Worm (Caenorhabditis elegans) whole organism, L4 larva: ENCODE data around the gene C14A4.7.

ENCODE experiments used
- F10B5.3 ChIP-seq: sonication (generic microtip); optimal IDR thresholded peaks from 2 replicates; lab custom pipeline; 2016; ENCODE audit warnings: mild to moderate bottlenecking, missing genetic modification characterization, missing compliant biosample characterization
- F26F4.8 ChIP-seq: fragments of 200-800 bp; sonication (Bioruptor generic); conservative IDR thresholded peaks from 2 replicates; pipeline ENCODE4 v1.3.6; 2022; ENCODE audit warnings: missing genetic modification characterization, missing compliant biosample characterization
- F37D6.2 ChIP-seq: sonication (generic microtip); optimal IDR thresholded peaks from 2 replicates; lab custom pipeline; 2016; ENCODE audit warnings: mild to moderate bottlenecking, missing genetic modification characterization, missing compliant biosample characterization
- R02D3.7 ChIP-seq: fragments of 150-350 bp; sonication (generic microtip); optimal IDR thresholded peaks from 3 replicates; lab custom pipeline; 2014; ENCODE audit warnings: missing biosample characterization, missing genetic modification characterization
- Y5F2A.4 ChIP-seq: fragments of 200-800 bp; sonication (Bioruptor generic); optimal IDR thresholded peaks from 2 replicates; lab custom pipeline; 2018; ENCODE audit warnings: mild to moderate bottlenecking, missing genetic modification characterization, missing compliant biosample characterization
- Y75B8A.6 ChIP-seq: fragments of 200-800 bp; sonication (Bioruptor generic); IDR thresholded peaks from 2 replicates; pipeline ENCODE4 v1.3.6; 2022; ENCODE audit warnings: missing genetic modification reagents, missing genetic modification characterization, missing compliant biosample characterization
- ZK546.5 ChIP-seq, 2 experiments: sonication (generic microtip); optimal IDR thresholded peaks; 2 replicates each; lab custom pipeline; 2017; ENCODE audit warnings: missing biosample characterization in 2 of 2, missing genetic modification characterization in 2 of 2
- aha-1 ChIP-seq: fragments of 150-350 bp; peaks from one replicate; lab custom pipeline; 2014; ENCODE audit warnings: missing biosample characterization, missing genetic modification characterization
- attf-4 ChIP-seq: sonication (generic microtip); optimal IDR thresholded peaks from 3 replicates; lab custom pipeline; 2017; ENCODE audit warnings: missing biosample characterization, missing genetic modification characterization
- ceh-32 ChIP-seq: sonication (generic microtip); optimal IDR thresholded peaks from 2 replicates; lab custom pipeline; 2016; ENCODE audit warnings: mild to moderate bottlenecking, missing genetic modification characterization, missing compliant biosample characterization; ENCODE audit not compliant: poor library complexity
- ceh-44 ChIP-seq: fragments of 200-800 bp; sonication (Bioruptor generic); IDR thresholded peaks from 2 replicates; pipeline ENCODE4 v1.3.6; 2022; ENCODE audit warnings: missing genetic modification reagents, missing genetic modification characterization, missing compliant biosample characterization
- ceh-62 ChIP-seq: sonication (generic microtip); optimal IDR thresholded peaks from 2 replicates; lab custom pipeline; 2017; ENCODE audit warnings: missing biosample characterization, missing genetic modification characterization
- cey-2 ChIP-seq: sonication (generic microtip); optimal IDR thresholded peaks from 3 replicates; lab custom pipeline; 2017; ENCODE audit warnings: missing genetic modification characterization, mild to moderate bottlenecking, missing compliant biosample characterization, antibody characterized with exemption, borderline replicate concordance; ENCODE audit not compliant: insufficient read depth
- ctbp-1 ChIP-seq: fragments of 200-800 bp; sonication (Bioruptor generic); IDR thresholded peaks from 2 replicates; pipeline ENCODE4 v1.3.6; 2022; ENCODE audit warnings: missing genetic modification reagents, missing genetic modification characterization, missing compliant biosample characterization
- dmd-6 ChIP-seq: fragments of 200-800 bp; sonication (Bioruptor generic); IDR thresholded peaks from 2 replicates; pipeline ENCODE4 v1.3.6; 2022; ENCODE audit warnings: missing genetic modification reagents, missing genetic modification characterization, missing compliant biosample characterization
- dmd-8 ChIP-seq: fragments of 200-800 bp; sonication (Bioruptor generic); IDR thresholded peaks from 2 replicates; pipeline ENCODE4 v1.3.6; 2022; ENCODE audit warnings: missing genetic modification characterization, missing compliant biosample characterization
- dmd-9 ChIP-seq: fragments of 200-800 bp; sonication (Bioruptor generic); IDR thresholded peaks from 2 replicates; pipeline ENCODE4 v1.3.6; 2022; ENCODE audit warnings: missing genetic modification reagents, missing genetic modification characterization, missing compliant biosample characterization
- dpl-1 ChIP-seq: fragments of 150-350 bp; optimal IDR thresholded peaks from 2 replicates; lab custom pipeline; 2014; ENCODE audit warnings: missing biosample characterization, missing genetic modification reagents, missing genetic modification characterization
- duxl-1 ChIP-seq: sonication (generic microtip); optimal IDR thresholded peaks from 2 replicates; lab custom pipeline; 2016; ENCODE audit warnings: mild to moderate bottlenecking, missing genetic modification characterization, moderate library complexity, missing compliant biosample characterization; ENCODE audit not compliant: poor library complexity
- egl-43 ChIP-seq: fragments of 200-800 bp; sonication (Bioruptor generic); IDR thresholded peaks from 2 replicates; pipeline ENCODE4 v1.3.6; 2022; ENCODE audit warnings: missing genetic modification reagents, missing genetic modification characterization, missing compliant biosample characterization
- fkh-10 ChIP-seq: fragments of 150-350 bp; optimal IDR thresholded peaks from 2 replicates; lab custom pipeline; 2014; ENCODE audit warnings: missing biosample characterization, missing genetic modification reagents, missing genetic modification characterization
- fos-1 ChIP-seq: fragments of 150-350 bp; optimal IDR thresholded peaks from 2 replicates; lab custom pipeline; 2014; ENCODE audit warnings: missing biosample characterization, missing genetic modification characterization
- gei-8 ChIP-seq: fragments of 200-800 bp; sonication (Bioruptor generic); optimal IDR thresholded peaks from 2 replicates; lab custom pipeline; 2018; ENCODE audit warnings: mild to moderate bottlenecking, missing genetic modification characterization, missing compliant biosample characterization
- hif-1 ChIP-seq, 2 experiments: sonication (generic microtip); optimal IDR thresholded peaks; 2 replicates each; lab custom pipeline; 2016 to 2017; ENCODE audit warnings: missing compliant biosample characterization in 2 of 2, missing genetic modification characterization in 2 of 2, missing genetic modification reagents in 2 of 2, missing genotype in 2 of 2, mild to moderate bottlenecking in 1 of 2
- lin-1 ChIP-seq: fragments of 200-800 bp; sonication (Bioruptor generic); IDR thresholded peaks from 2 replicates; pipeline ENCODE4 v1.3.6; 2022; ENCODE audit warnings: missing genetic modification reagents, missing genetic modification characterization, missing compliant biosample characterization
- lin-13 ChIP-seq: fragments of 150-350 bp; optimal IDR thresholded peaks from 2 replicates; lab custom pipeline; 2014; ENCODE audit warnings: missing biosample characterization, missing genetic modification reagents, missing genetic modification characterization
- lin-15B ChIP-seq: fragments of 150-350 bp; sonication (generic microtip); optimal IDR thresholded peaks from 3 replicates; lab custom pipeline; 2014; ENCODE audit warnings: missing biosample characterization, missing genetic modification characterization
- lin-29 ChIP-seq: fragments of 200-800 bp; sonication (Bioruptor generic); IDR thresholded peaks from 2 replicates; pipeline ENCODE4 v1.3.6; 2022; ENCODE audit warnings: missing genetic modification reagents, missing genetic modification characterization, missing compliant biosample characterization
- lir-3 ChIP-seq: sonication (generic microtip); optimal IDR thresholded peaks from 2 replicates; lab custom pipeline; 2016; ENCODE audit warnings: mild to moderate bottlenecking, missing genetic modification characterization, missing compliant biosample characterization
- lsy-2 ChIP-seq, 2 experiments: fragments of 150-350 bp in 1 of 2; sonication (generic microtip) in 1 of 2; optimal IDR thresholded peaks; 2 replicates each; lab custom pipeline; 2014 to 2017; ENCODE audit warnings: missing biosample characterization in 2 of 2, missing genetic modification characterization in 2 of 2
- madf-5 ChIP-seq, 2 experiments: fragments of 200-800 bp; sonication (Bioruptor generic); IDR thresholded peaks; 2 replicates each; pipeline ENCODE4 v1.3.6; 2022; ENCODE audit warnings: missing compliant biosample characterization in 2 of 2, missing genetic modification characterization in 2 of 2
- mdl-1 ChIP-seq, 2 experiments: fragments of 150-350 bp in 1 of 2; sonication (generic microtip) in 1 of 2; optimal IDR thresholded peaks; 2 replicates each; lab custom pipeline; 2014 to 2017; ENCODE audit warnings: missing biosample characterization in 2 of 2, missing genetic modification characterization in 2 of 2
- mxl-2 ChIP-seq: fragments of 200-800 bp; sonication (Bioruptor generic); conservative IDR thresholded peaks from 2 replicates; pipeline ENCODE4 v1.3.6; 2022; ENCODE audit warnings: missing genetic modification reagents, missing genetic modification characterization, missing compliant biosample characterization
- mxl-3 ChIP-seq: fragments of 200-800 bp; sonication (Bioruptor generic); optimal IDR thresholded peaks from 2 replicates; lab custom pipeline; 2018; ENCODE audit warnings: mild to moderate bottlenecking, missing genetic modification characterization, missing compliant biosample characterization
- nhr-10 ChIP-seq: fragments of 150-350 bp; optimal IDR thresholded peaks from 2 replicates; lab custom pipeline; 2014; ENCODE audit warnings: missing biosample characterization, missing genetic modification characterization
- nhr-237 ChIP-seq: sonication (generic microtip); optimal IDR thresholded peaks from 2 replicates; lab custom pipeline; 2017; ENCODE audit warnings: missing biosample characterization, missing genetic modification characterization
- nhr-25 ChIP-seq: sonication (generic microtip); optimal IDR thresholded peaks from 2 replicates; lab custom pipeline; 2017; ENCODE audit warnings: missing genetic modification characterization, mild to moderate bottlenecking, missing compliant biosample characterization, antibody characterized with exemption, moderate library complexity, borderline replicate concordance; ENCODE audit not compliant: insufficient read depth
- nhr-41 ChIP-seq: fragments of 200-800 bp; sonication (Bioruptor generic); IDR thresholded peaks from 2 replicates; pipeline ENCODE4 v1.3.6; 2022; ENCODE audit warnings: missing genetic modification reagents, missing genetic modification characterization, missing compliant biosample characterization
- nhr-42 ChIP-seq: fragments of 200-800 bp; sonication (Bioruptor generic); IDR thresholded peaks from 2 replicates; pipeline ENCODE4 v1.3.6; 2022; ENCODE audit warnings: missing genetic modification characterization, missing compliant biosample characterization
- nhr-76 ChIP-seq: fragments of 150-350 bp; optimal IDR thresholded peaks from 2 replicates; lab custom pipeline; 2014; ENCODE audit warnings: missing biosample characterization, missing genetic modification characterization
- php-3 ChIP-seq: fragments of 200-800 bp; sonication (Bioruptor generic); IDR thresholded peaks from 2 replicates; pipeline ENCODE4 v1.3.6; 2022; ENCODE audit warnings: missing genetic modification reagents, missing genetic modification characterization, missing compliant biosample characterization
- set-16 ChIP-seq: fragments of 200-800 bp; sonication (Bioruptor generic); IDR thresholded peaks from 2 replicates; pipeline ENCODE4 v1.3.6; 2022; ENCODE audit warnings: missing genetic modification reagents, missing genetic modification characterization, missing compliant biosample characterization
- snpc-1.2 ChIP-seq: fragments of 200-800 bp; sonication (Bioruptor generic); IDR thresholded peaks from 2 replicates; pipeline ENCODE4 v1.3.6; 2022; ENCODE audit warnings: missing genetic modification reagents, missing genetic modification characterization, missing compliant biosample characterization
- spr-3 ChIP-seq: fragments of 200-800 bp; sonication (Bioruptor generic); optimal IDR thresholded peaks from 2 replicates; lab custom pipeline; 2018; ENCODE audit warnings: mild to moderate bottlenecking, missing genetic modification characterization, missing compliant biosample characterization
- tra-1 ChIP-seq: fragments of 200-800 bp; sonication (Bioruptor generic); IDR thresholded peaks from 2 replicates; pipeline ENCODE4 v1.3.6; 2022; ENCODE audit warnings: missing genetic modification reagents, missing genetic modification characterization, missing compliant biosample characterization
- unc-130 ChIP-seq: sonication (generic microtip); optimal IDR thresholded peaks from 2 replicates; lab custom pipeline; 2016; ENCODE audit warnings: missing genetic modification reagents, missing genetic modification characterization, missing compliant biosample characterization
- unc-62 ChIP-seq, 3 experiments: fragments of 150-350 bp in 1 of 3; sonication (generic microtip); optimal IDR thresholded peaks in 2 of 3; peaks in 1 of 3; 1 replicate in 1 of 3; 2 replicates in 2 of 3; lab custom pipeline; 2014 to 2017; ENCODE audit warnings: missing biosample characterization in 3 of 3, missing genetic modification characterization in 3 of 3, missing genetic modification reagents in 3 of 3, missing genotype in 1 of 3
- zfp-3 ChIP-seq: fragments of 200-800 bp; sonication (Bioruptor generic); conservative IDR thresholded peaks from 2 replicates; pipeline ENCODE4 v1.3.6; 2022; ENCODE audit warnings: missing genetic modification reagents, missing genetic modification characterization, missing compliant biosample characterization
- ztf-11 ChIP-seq: fragments of 150-350 bp; optimal IDR thresholded peaks from 2 replicates; lab custom pipeline; 2014; ENCODE audit warnings: missing biosample characterization, missing genetic modification characterization

Gene C14A4.7

DNA sequence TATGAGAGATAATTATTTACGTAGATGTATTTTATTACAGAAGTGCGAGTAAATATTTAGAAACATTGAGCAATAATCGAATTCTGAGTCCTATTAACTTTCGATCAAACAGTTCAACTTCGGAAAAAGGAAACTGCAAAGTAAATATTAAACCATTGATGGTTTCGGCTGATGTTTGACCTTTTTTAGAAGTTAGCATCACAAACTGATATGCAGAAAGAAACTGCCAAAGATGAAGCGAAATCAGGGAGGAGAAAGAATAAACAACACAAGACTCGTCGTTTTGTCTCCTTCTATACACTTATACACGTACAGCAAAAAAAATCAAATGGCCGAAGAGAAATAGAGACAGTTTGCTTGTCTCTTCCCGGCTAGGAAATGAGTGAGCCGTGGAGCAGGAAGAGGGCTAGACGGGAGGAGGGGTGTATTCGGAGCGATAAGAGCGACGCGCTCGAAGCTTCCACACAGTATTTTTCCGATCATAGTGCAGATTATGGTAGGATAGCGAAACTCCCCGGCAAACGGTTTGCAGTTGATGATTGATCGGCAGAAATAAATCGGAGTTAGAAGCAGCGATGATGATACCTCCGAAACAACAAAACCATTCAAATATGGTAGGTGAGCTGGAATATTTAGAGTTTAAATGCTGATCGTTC, 39.7 kb downstream of the C14A4.7 start:
- TF ChIP-seq fkh-10 (no peak), F26F4.8 (GFP tag; lab: Robert Waterston, UW) (no peak), lir-3 (no peak), ctbp-1 (no peak), ceh-32 (tag; lab: Kevin White, UChicago) (no peak), cey-2 (tag; lab: Kevin White, UChicago) (no peak), lsy-2 (tag; optimal IDR thresholded peaks at IDR 0.05; lab: Kevin White, UChicago) (no peak), mxl-3 (GFP tag; lab: Kevin White, UChicago) (no peak), spr-3 (GFP tag; lab: Kevin White, UChicago) (no peak), aha-1 (tag; lab: Kevin White, UChicago) (peak; percentile 8), duxl-1 (tag; lab: Kevin White, UChicago) (no peak), unc-62 (GFP tag; optimal IDR thresholded peaks at IDR 0.05 in 1 of 2; lab: Kevin White, UChicago) (peak in 1 of 2 experiments; percentile 91), unc-62 (tag; optimal IDR thresholded peaks at IDR 0.05; lab: Kevin White, UChicago) (no peak), lin-29 (GFP tag; lab: Robert Waterston, UW) (no peak), ceh-62 (tag; lab: Kevin White, UChicago) (no peak), unc-130 (no peak), lin-15B (no peak), R02D3.7 (no peak), tra-1 (GFP tag; lab: Robert Waterston, UW) (0 out of 2 replicates have a peak, but pooled peaks have one; percentile 28), dmd-9 (GFP tag; lab: Robert Waterston, UW) (no peak), gei-8 (GFP tag; lab: Kevin White, UChicago) (no peak), snpc-1.2 (no peak), ztf-11 (no peak), nhr-237 (no peak), zfp-3 (GFP tag; lab: Robert Waterston, UW) (no peak), attf-4 (tag; lab: Kevin White, UChicago) (no peak), dmd-8 (no peak), lin-1 (GFP tag; lab: Robert Waterston, UW) (no peak), nhr-42 (no peak), Y75B8A.6 (GFP tag; lab: Robert Waterston, UW) (no peak), nhr-41 (GFP tag; lab: Robert Waterston, UW) (0 out of 2 replicates have a peak, but pooled peaks have one; percentile 24), nhr-76 (tag; lab: Kevin White, UChicago) (no peak), set-16 (GFP tag; lab: Robert Waterston, UW) (peak; percentile 47; the same call in 1 of the 2 replicates), nhr-10 (tag; lab: Kevin White, UChicago) (peak; percentile 31), F10B5.3 (no peak), dmd-6 (peak; percentile 67; the same call in 1 of the 2 replicates), lin-13 (no peak), ZK546.5 (tag; optimal IDR thresholded peaks at IDR 0.05; lab: Kevin White, UChicago) (no peak), mxl-2 (GFP tag; lab: Robert Waterston, UW) (no peak), mdl-1 (tag; optimal IDR thresholded peaks at IDR 0.05; lab: Kevin White, UChicago) (no peak), F37D6.2 (tag; lab: Kevin White, UChicago) (no peak), dpl-1 (GFP tag; lab: Kevin White, UChicago) (no peak), nhr-25 (tag; lab: Kevin White, UChicago) (no peak), hif-1 (tag; optimal IDR thresholded peaks at IDR 0.05; lab: Kevin White, UChicago) (peak in 1 of 2 experiments; percentile 24), php-3 (no peak), madf-5 (GFP tag; IDR thresholded peaks at IDR 0.05; lab: Robert Waterston, UW) (no peak), Y5F2A.4 (GFP tag; lab: Kevin White, UChicago) (no peak), ceh-44 (GFP tag; lab: Robert Waterston, UW) (no peak), fos-1 (tag; lab: Kevin White, UChicago) (no peak), egl-43 (GFP tag; lab: Robert Waterston, UW) (peak; percentile 54; the same call in 1 of the 2 replicates)
